Fruit fly (Drosophila melanogaster) whole organism, embryonic: ENCODE data around the gene cl.

Source experiments
- Awh ChIP-seq: fragments of 200-800 bp; sonication (Bioruptor generic); IDR thresholded peaks from 2 replicates; pipeline ENCODE4, ENCODE4 v1.3.6; 2022; ENCODE audit warnings: missing biosample characterization, missing genetic modification characterization
- Bdp1 ChIP-seq: fragments of 200-800 bp; sonication (Bioruptor generic); optimal IDR thresholded peaks from 3 replicates; lab custom pipeline; 2016; ENCODE audit warnings: missing biosample characterization, missing genetic modification characterization
- C15 ChIP-seq: fragments of 200-800 bp; sonication (Bioruptor generic); IDR thresholded peaks from 3 replicates; pipeline ENCODE4 v1.3.6; 2022; ENCODE audit warnings: missing biosample characterization, missing genetic modification characterization
- CG10147 ChIP-seq: fragments of 200-800 bp; sonication (Bioruptor generic); optimal IDR thresholded peaks from 2 replicates; lab custom pipeline; 2019; ENCODE audit warnings: missing biosample characterization, mild to moderate bottlenecking, missing genetic modification characterization, moderate library complexity
- CG12155 ChIP-seq: fragments of 200-800 bp; sonication (Bioruptor generic); optimal IDR thresholded peaks from 3 replicates; lab custom pipeline; 2016; ENCODE audit warnings: missing biosample characterization, missing genetic modification characterization
- CG13424 ChIP-seq: fragments of 200-800 bp; sonication (Bioruptor generic); optimal IDR thresholded peaks from 2 replicates; lab custom pipeline; 2019; ENCODE audit warnings: missing biosample characterization, mild to moderate bottlenecking, missing genetic modification characterization, moderate library complexity
- CG13624 ChIP-seq: fragments of 200-800 bp; sonication (Bioruptor generic); optimal IDR thresholded peaks from 2 replicates; lab custom pipeline; 2016; ENCODE audit warnings: missing biosample characterization, missing genetic modification characterization
- CG18011 ChIP-seq: fragments of 200-800 bp; sonication (Bioruptor generic); optimal IDR thresholded peaks from 2 replicates; lab custom pipeline; 2017; ENCODE audit warnings: missing biosample characterization, missing genetic modification characterization, mild to moderate bottlenecking, moderate library complexity, missing genotype
- CG3065 ChIP-seq: fragments of 200-800 bp; sonication (Bioruptor generic); optimal IDR thresholded peaks from 2 replicates; lab custom pipeline; 2016; ENCODE audit warnings: missing biosample characterization, missing genetic modification characterization
- CG3726 ChIP-seq: fragments of 200-800 bp; sonication (Bioruptor generic); IDR thresholded peaks from 3 replicates; pipeline ENCODE4, ENCODE4 v1.3.6; 2022; ENCODE audit warnings: missing biosample characterization, missing genetic modification characterization
- CG42726 ChIP-seq: fragments of 200-800 bp; sonication (Bioruptor generic); IDR thresholded peaks from 2 replicates; pipeline ENCODE4 v1.3.6; 2022; ENCODE audit warnings: missing biosample characterization, missing genetic modification characterization; ENCODE audit not compliant: partially characterized antibody
- CG4282 ChIP-seq: fragments of 200-800 bp; sonication (Bioruptor generic); optimal IDR thresholded peaks from 2 replicates; lab custom pipeline; 2016; ENCODE audit warnings: missing biosample characterization, missing genetic modification characterization
- CG4360 ChIP-seq: fragments of 200-800 bp; sonication (Bioruptor generic); IDR thresholded peaks from 2 replicates; pipeline ENCODE4 v1.3.6; 2022; ENCODE audit warnings: missing biosample characterization, missing genetic modification characterization
- CG4617 ChIP-seq: fragments of 200-800 bp; sonication (Bioruptor generic); optimal IDR thresholded peaks from 3 replicates; lab custom pipeline; 2016; ENCODE audit warnings: missing biosample characterization, missing genetic modification characterization, borderline replicate concordance
- CG6175 ChIP-seq: fragments of 200-800 bp; sonication (Bioruptor generic); IDR thresholded peaks from 3 replicates; pipeline ENCODE4 v1.3.6; 2022; ENCODE audit warnings: missing biosample characterization, missing genetic modification characterization
- CG7271 ChIP-seq: fragments of 200-800 bp; sonication (Bioruptor generic); optimal IDR thresholded peaks from 2 replicates; lab custom pipeline; 2018; ENCODE audit warnings: missing biosample characterization, mild to moderate bottlenecking, missing genetic modification characterization, moderate library complexity
- CG7357 ChIP-seq: fragments of 200-800 bp; sonication (Bioruptor generic); IDR thresholded peaks from 3 replicates; pipeline ENCODE4 v1.3.6; 2022; ENCODE audit warnings: missing biosample characterization, missing genetic modification characterization
- CG8765 ChIP-seq: fragments of 200-800 bp; sonication (Bioruptor generic); IDR thresholded peaks from 2 replicates; pipeline ENCODE4 v1.3.6; 2022; ENCODE audit warnings: missing biosample characterization, missing genetic modification characterization
- CoRest ChIP-seq: fragments of 200-800 bp; sonication (Bioruptor generic); optimal IDR thresholded peaks from 3 replicates; lab custom pipeline; 2018; ENCODE audit warnings: missing biosample characterization, mild to moderate bottlenecking, missing genetic modification characterization, moderate library complexity
- Drgx ChIP-seq: fragments of 200-800 bp; sonication (Bioruptor generic); IDR thresholded peaks from 2 replicates; pipeline ENCODE4 v1.3.6; 2022; ENCODE audit warnings: missing biosample characterization, missing genetic modification characterization
- Ets65A ChIP-seq: fragments of 200-800 bp; sonication (Bioruptor generic); peaks from one replicate; lab custom pipeline; 2016; ENCODE audit warnings: missing biosample characterization, missing genetic modification characterization
- Gsc ChIP-seq: fragments of 200-800 bp; sonication (Bioruptor generic); IDR thresholded peaks from 2 replicates; pipeline ENCODE4 v1.3.6; 2022; ENCODE audit warnings: missing biosample characterization, missing genetic modification characterization
- HLH4C ChIP-seq: fragments of 200-800 bp; sonication (Bioruptor generic); IDR thresholded peaks from 3 replicates; pipeline ENCODE4 v1.3.6; 2022; ENCODE audit warnings: missing biosample characterization, missing genetic modification characterization; ENCODE audit not compliant: partially characterized antibody
- Hr39 ChIP-seq: fragments of >200 bp; optimal IDR thresholded peaks from 2 replicates; lab custom pipeline; 2017
- Hsf ChIP-seq: fragments of 200-800 bp; sonication (Bioruptor generic); optimal IDR thresholded peaks from 3 replicates; lab custom pipeline; 2016; ENCODE audit warnings: missing biosample characterization, missing genetic modification characterization
- Lim3 ChIP-seq: fragments of 200-800 bp; sonication (Bioruptor generic); IDR thresholded peaks from 2 replicates; pipeline ENCODE4 v1.3.6; 2022; ENCODE audit warnings: missing biosample characterization, missing genetic modification characterization
- Mes4 ChIP-seq: fragments of 200-800 bp; sonication (Bioruptor generic); optimal IDR thresholded peaks from 2 replicates; lab custom pipeline; 2016; ENCODE audit warnings: missing biosample characterization, missing genetic modification characterization
- Mrtf ChIP-seq: fragments of 200-800 bp; sonication (Bioruptor generic); IDR thresholded peaks from 3 replicates; pipeline ENCODE4 v1.3.6; 2022; ENCODE audit warnings: missing biosample characterization, missing genetic modification characterization
- Neu2 ChIP-seq: fragments of 200-800 bp; sonication (Bioruptor generic); optimal IDR thresholded peaks from 3 replicates; lab custom pipeline; 2016; ENCODE audit warnings: missing biosample characterization, missing genetic modification characterization, borderline replicate concordance
- Rfx ChIP-seq: fragments of 200-800 bp; sonication (Bioruptor generic); IDR thresholded peaks from 2 replicates; pipeline ENCODE4 v1.3.6; 2022; ENCODE audit warnings: missing biosample characterization, missing genetic modification characterization
- Six4 ChIP-seq: fragments of 200-800 bp; sonication (Bioruptor generic); optimal IDR thresholded peaks from 2 replicates; lab custom pipeline; 2016; ENCODE audit warnings: missing biosample characterization, missing genetic modification characterization
- abd-A ChIP-seq: fragments of 200-800 bp; sonication (Bioruptor generic); optimal IDR thresholded peaks from 3 replicates; lab custom pipeline; 2019; ENCODE audit warnings: missing biosample characterization, mild to moderate bottlenecking, missing genetic modification characterization, moderate library complexity
- amos ChIP-seq: fragments of 200-800 bp; sonication (Bioruptor generic); IDR thresholded peaks from 2 replicates; pipeline ENCODE4 v1.3.6; 2022; ENCODE audit warnings: missing biosample characterization, missing genetic modification characterization; ENCODE audit not compliant: partially characterized antibody
- az2 ChIP-seq: fragments of 200-800 bp; sonication (Bioruptor generic); optimal IDR thresholded peaks from 3 replicates; lab custom pipeline; 2016; ENCODE audit warnings: missing biosample characterization, missing genetic modification characterization
- bbx ChIP-seq: fragments of 200-800 bp; sonication (Bioruptor generic); IDR thresholded peaks from 2 replicates; pipeline ENCODE4 v1.3.6; 2022; ENCODE audit warnings: missing biosample characterization, missing genetic modification characterization; ENCODE audit not compliant: partially characterized antibody
- bcd ChIP-seq: fragments of 200-800 bp; sonication (Bioruptor generic); optimal IDR thresholded peaks from 2 replicates; lab custom pipeline; 2017; ENCODE audit warnings: missing biosample characterization, mild to moderate bottlenecking, missing genetic modification characterization
- bigmax ChIP-seq: fragments of 200-800 bp; sonication (Bioruptor generic); optimal IDR thresholded peaks from 2 replicates; lab custom pipeline; 2018; ENCODE audit warnings: missing biosample characterization, mild to moderate bottlenecking, missing genetic modification characterization
- cg ChIP-seq: fragments of 200-800 bp; sonication (Bioruptor generic); optimal IDR thresholded peaks from 3 replicates; lab custom pipeline; 2019; ENCODE audit warnings: missing biosample characterization, mild to moderate bottlenecking, missing genetic modification characterization, moderate library complexity
- corto ChIP-seq: fragments of 200-800 bp; sonication (Bioruptor generic); optimal IDR thresholded peaks from 2 replicates; lab custom pipeline; 2016; ENCODE audit warnings: missing biosample characterization, mild to moderate bottlenecking, missing genetic modification characterization, moderate library complexity
- dmrt99B ChIP-seq: fragments of 200-800 bp; sonication (Bioruptor generic); optimal IDR thresholded peaks from 2 replicates; lab custom pipeline; 2018; ENCODE audit warnings: missing biosample characterization, mild to moderate bottlenecking, missing genetic modification characterization, moderate library complexity
- gt ChIP-seq: fragments of 200-800 bp; sonication (Bioruptor generic); IDR thresholded peaks from 2 replicates; pipeline ENCODE4 v1.3.6; 2022; ENCODE audit warnings: missing biosample characterization, missing genetic modification characterization
- hbn ChIP-seq: fragments of 200-800 bp; sonication (Bioruptor generic); IDR thresholded peaks from 2 replicates; pipeline ENCODE4 v1.3.6; 2022; ENCODE audit warnings: missing biosample characterization, missing genetic modification characterization; ENCODE audit not compliant: partially characterized antibody
- luna ChIP-seq: fragments of 200-800 bp; sonication (Bioruptor generic); optimal IDR thresholded peaks from 2 replicates; lab custom pipeline; 2016; ENCODE audit warnings: missing biosample characterization, missing genetic modification characterization
- nerfin-1 ChIP-seq: fragments of 200-800 bp; sonication (Bioruptor generic); optimal IDR thresholded peaks from 3 replicates; lab custom pipeline; 2019; ENCODE audit warnings: missing biosample characterization, mild to moderate bottlenecking, missing genetic modification characterization, moderate library complexity
- slp2 ChIP-seq: fragments of 200-800 bp; sonication (Bioruptor generic); optimal IDR thresholded peaks from 2 replicates; lab custom pipeline; 2016; ENCODE audit warnings: missing biosample characterization, missing genetic modification characterization
- sqz ChIP-seq: fragments of 200-800 bp; sonication (Bioruptor generic); optimal IDR thresholded peaks from 3 replicates; lab custom pipeline; 2018; ENCODE audit warnings: missing biosample characterization, mild to moderate bottlenecking, missing genetic modification characterization
- sr ChIP-seq: fragments of 200-800 bp; sonication (Bioruptor generic); IDR thresholded peaks from 3 replicates; pipeline ENCODE4 v1.3.6; 2022; ENCODE audit warnings: missing biosample characterization, missing genetic modification characterization
- tll ChIP-seq, 2 experiments: fragments of 200-800 bp in 1 of 2; fragments of >200 bp in 1 of 2; sonication (Bioruptor generic) in 1 of 2; optimal IDR thresholded peaks; 2 replicates each; lab custom pipeline; 2017 to 2019; ENCODE audit warnings: missing biosample characterization in 2 of 2, missing genetic modification characterization in 2 of 2, mild to moderate bottlenecking in 1 of 2, moderate library complexity in 1 of 2
- toy ChIP-seq: fragments of 200-800 bp; sonication (Bioruptor generic); IDR thresholded peaks from 2 replicates; pipeline ENCODE4 v1.3.6; 2022; ENCODE audit warnings: missing biosample characterization, missing genetic modification characterization
- trem ChIP-seq: fragments of 200-800 bp; optimal IDR thresholded peaks from 3 replicates; lab custom pipeline; 2019; ENCODE audit warnings: missing biosample characterization, mild to moderate bottlenecking, missing genetic modification characterization, moderate library complexity

cl gene

dm6 chr2L:5523848-5524473, 4.0 kb downstream of the cl start, which contains the start of the genes Vps52 and Elp4 (continued):
- peak; percentile 83 for TF ChIP-seq CG10147 (GFP tag; lab: Kevin White, UChicago)
- TF ChIP-seq az2 (GFP tag; lab: Kevin White, UChicago), result peak; percentile 77
- TF ChIP-seq slp2 (GFP tag; lab: Kevin White, UChicago), result no peak
- TF ChIP-seq CG4360, result no peak
- TF ChIP-seq bigmax (GFP tag; lab: Kevin White, UChicago), result no peak
- no peak for TF ChIP-seq C15 (GFP tag; lab: Robert Waterston, UW)
- peak; percentile 76; the same call in 1 of the 2 replicates for TF ChIP-seq Rfx (GFP tag; lab: Robert Waterston, UW)
- TF ChIP-seq sr (GFP tag; lab: Robert Waterston, UW), result no peak
- peak; percentile 57; the same call in 1 of the 2 replicates for TF ChIP-seq Drgx
- TF ChIP-seq CG7271 (tag; lab: Kevin White, UChicago), result peak; percentile 28
- TF ChIP-seq CG18011, result peak; percentile 40
- no peak for TF ChIP-seq Hr39
- TF ChIP-seq Lim3, result no peak
- no peak for TF ChIP-seq Gsc
- no peak for TF ChIP-seq luna (GFP tag; lab: Kevin White, UChicago)
- peak; percentile 71 for TF ChIP-seq bcd (GFP tag; lab: Kevin White, UChicago)
- peak; percentile 60; the same call in 1 of the 2 replicates for TF ChIP-seq hbn (GFP tag; lab: Robert Waterston, UW)
- TF ChIP-seq Bdp1 (GFP tag; lab: Kevin White, UChicago), result no peak
- TF ChIP-seq CG4617, result peak; percentile 24
- TF ChIP-seq HLH4C (GFP tag; lab: Robert Waterston, UW), result peak; percentile 83
- TF ChIP-seq Neu2 (GFP tag; lab: Kevin White, UChicago), result no peak
- peak; percentile 77 for TF ChIP-seq CG12155 (GFP tag; lab: Kevin White, UChicago)
- TF ChIP-seq Ets65A (GFP tag; lab: Kevin White, UChicago), result peak; percentile 85
- TF ChIP-seq CG8765 (GFP tag; lab: Robert Waterston, UW), result no peak
- peak; percentile 31 for TF ChIP-seq CG13624 (GFP tag; lab: Kevin White, UChicago)
- TF ChIP-seq Six4, result peak; percentile 77
- TF ChIP-seq abd-A, result no peak
- peak; percentile 17 for TF ChIP-seq Mes4 (GFP tag; lab: Kevin White, UChicago)
- TF ChIP-seq corto (GFP tag; lab: Kevin White, UChicago), result no peak
- peak; percentile 73 for TF ChIP-seq Hsf
- TF ChIP-seq CG42726 (GFP tag; lab: Robert Waterston, UW), result peak; percentile 46; the same call in 1 of the 2 replicates
- TF ChIP-seq bbx, result peak; percentile 65
- TF ChIP-seq Mrtf (GFP tag; lab: Robert Waterston, UW), result no peak; the same call in 2 of the 3 replicates
- peak; percentile 61 for TF ChIP-seq trem (tag; lab: Kevin White, UChicago)
- TF ChIP-seq CG6175, result no peak
- no peak for TF ChIP-seq toy
- TF ChIP-seq CG7357 (GFP tag; lab: Robert Waterston, UW), result 0 out of 3 replicates have a peak, but pooled peaks have one; percentile 32
- peak; percentile 83 for TF ChIP-seq CG13424 (tag; lab: Kevin White, UChicago)
- no peak for TF ChIP-seq gt (GFP tag; lab: Robert Waterston, UW)
- TF ChIP-seq amos (GFP tag; lab: Robert Waterston, UW), result peak; percentile 76
- TF ChIP-seq CG3065 (GFP tag; lab: Kevin White, UChicago), result no peak
- TF ChIP-seq cg, result no peak
- TF ChIP-seq dmrt99B (tag; lab: Kevin White, UChicago), result no peak
- no peak for TF ChIP-seq Awh (GFP tag; lab: Robert Waterston, UW)
- no peak for TF ChIP-seq CG3726 (GFP tag; lab: Robert Waterston, UW)
- TF ChIP-seq CG4282 (GFP tag; lab: Kevin White, UChicago), result no peak
- TF ChIP-seq tll (GFP tag; optimal IDR thresholded peaks at IDR 0.05; lab: Kevin White, UChicago), result no peak
- TF ChIP-seq CoRest (tag; lab: Kevin White, UChicago), result peak; percentile 92
- peak; percentile 68 for TF ChIP-seq nerfin-1 (tag; lab: Kevin White, UChicago)
- TF ChIP-seq sqz (GFP tag; lab: Kevin White, UChicago), result no peak
